Worm (Caenorhabditis elegans): ENCODE data around the gene ccep-97.

DNA sequence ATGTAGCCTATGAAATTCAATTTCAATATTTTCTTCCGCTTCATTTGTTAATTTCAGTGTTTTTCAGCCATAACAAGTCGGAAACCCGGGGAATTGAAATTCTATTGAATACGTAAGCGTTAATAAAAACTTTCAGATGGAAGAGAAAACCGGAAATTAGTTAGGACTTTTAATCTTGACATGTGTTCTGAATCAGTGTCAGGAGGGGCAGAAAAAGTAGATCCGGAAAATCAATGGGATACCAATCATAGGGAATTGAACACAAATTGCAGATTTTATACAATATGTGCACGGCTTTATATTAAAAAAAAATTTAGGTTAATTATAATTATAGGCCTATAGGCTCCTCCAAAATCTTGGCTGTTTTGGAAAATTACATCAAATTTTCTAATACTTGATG, 45.9 kb upstream of the ccep-97 start:
- TF ChIP-seq ama-1 (optimal IDR thresholded peaks at IDR 0.05): no peak
- no peak for TF ChIP-seq tbx-11 (GFP tag; IDR thresholded peaks at IDR 0.05)
- TF ChIP-seq ceh-13 (GFP tag; optimal IDR thresholded peaks at IDR 0.05): no peak
- no peak for TF ChIP-seq flt-1 (GFP tag; IDR thresholded peaks at IDR 0.05)
- TF ChIP-seq hmbx-1 (tag; optimal IDR thresholded peaks at IDR 0.05): no peak
- TF ChIP-seq ets-7 (tag; optimal IDR thresholded peaks at IDR 0.05): no peak
- TF ChIP-seq pes-1 (GFP tag; IDR thresholded peaks at IDR 0.05): no peak
- no peak for TF ChIP-seq tbx-37 (GFP tag; conservative IDR thresholded peaks at IDR 0.05)
